Fruit fly (Drosophila melanogaster) whole organism: ENCODE results near the gene CG15539.

ENCODE experiments used
- CG8478 ChIP-seq: fragments of >200 bp; optimal IDR thresholded peaks from 2 replicates; lab custom pipeline; 2018; ENCODE audit warnings: inconsistent platforms
- Dll ChIP-seq: fragments of >200 bp; optimal IDR thresholded peaks from 2 replicates; lab custom pipeline; 2017
- EcR ChIP-seq, 2 experiments: fragments of >200 bp; optimal IDR thresholded peaks; 2 replicates each; lab custom pipeline; 2017; ENCODE audit warnings: missing biosample characterization in 2 of 2, missing genetic modification characterization in 2 of 2, missing genetic modification reagents in 2 of 2
- pan ChIP-seq: fragments of >200 bp; optimal IDR thresholded peaks from 2 replicates; lab custom pipeline; 2017
- psq ChIP-seq: fragments of >200 bp; optimal IDR thresholded peaks from 2 replicates; lab custom pipeline; 2017
- usp ChIP-seq: fragments of >200 bp; optimal IDR thresholded peaks from 2 replicates; lab custom pipeline; 2017; ENCODE audit warnings: missing biosample characterization, missing genetic modification characterization, mixed read lengths

DNA sequence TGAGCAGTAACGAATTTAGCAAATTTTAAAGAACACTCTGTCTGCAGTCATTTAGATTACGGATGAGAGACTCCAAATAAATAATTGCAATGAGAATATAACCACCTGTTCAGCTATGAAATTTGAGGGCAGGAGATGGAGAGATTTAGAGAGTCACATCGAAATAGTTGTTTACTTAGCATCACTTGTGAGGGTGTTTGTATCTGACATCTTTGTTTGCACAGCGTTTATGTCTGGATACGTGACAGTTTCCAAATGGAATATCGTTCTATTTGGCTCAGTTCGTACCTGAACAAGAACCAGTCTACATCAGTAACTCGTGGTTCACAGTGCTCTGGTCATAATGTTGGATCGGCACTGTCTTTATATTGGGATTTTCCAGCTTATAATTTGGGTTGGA, 16.0 kb upstream of the CG15539 start, which contains the start of gene PH4alphaSG2:
- TF ChIP-seq CG8478 (lab: Kevin White, UChicago) (no peak), Dll (lab: Kevin White, UChicago) (no peak), pan (lab: Kevin White, UChicago) (no peak), usp (GFP tag; lab: Kevin White, UChicago) (no peak), psq (lab: Kevin White, UChicago) (no peak), EcR (GFP tag; optimal IDR thresholded peaks at IDR 0.05; lab: Kevin White, UChicago) (no peak)
